Worm (Caenorhabditis elegans): ENCODE results near the gene T10H10.2.
A peak's percentile ranks its signal among the peaks of the same experiment; 100 is the strongest.

The T10H10.2 gene

ce11 chrX:2287092-2287491 lies 7.5 kb upstream of the T10H10.2 start, which contains the start of gene sav-1:
Gene sav-1 (minus strand): TSS chrX:2287192.
- TF ChIP-seq sma-9 (GFP tag; optimal IDR thresholded peaks at IDR 0.05): no peak
- no peak for TF ChIP-seq sma-9 (tag; optimal IDR thresholded peaks at IDR 0.05)
- TF ChIP-seq ceh-82 (tag; optimal IDR thresholded peaks at IDR 0.05): no peak
- TF ChIP-seq ZK546.5 (tag; optimal IDR thresholded peaks at IDR 0.05): no peak
- TF ChIP-seq snpc-4 (tag; optimal IDR thresholded peaks at IDR 0.05): no peak

DNA sequence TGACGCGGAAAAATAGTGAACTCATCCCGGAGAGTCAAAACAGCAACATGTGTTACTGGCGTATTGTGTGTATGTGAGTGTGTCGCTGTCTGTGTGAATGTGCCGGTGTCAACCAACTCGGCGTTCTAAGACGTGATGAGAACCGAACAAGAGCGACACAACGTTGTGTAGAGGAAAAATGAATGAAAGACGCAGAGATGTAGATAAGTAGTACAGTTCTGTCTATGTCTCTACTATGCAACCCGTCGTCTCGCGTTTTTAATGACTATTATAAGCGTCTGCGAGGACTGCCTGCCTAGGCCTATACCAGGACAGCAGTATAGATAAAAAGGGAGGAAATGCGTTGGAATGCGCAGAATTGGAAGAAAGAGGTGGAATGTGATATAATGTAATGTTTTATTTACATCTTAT lies 6.6 kb upstream of the T10H10.2 start:
- TF ChIP-seq peb-1 (tag; optimal IDR thresholded peaks at IDR 0.05) (no peak), ztf-4 (tag; optimal IDR thresholded peaks at IDR 0.05) (no peak), elt-1 (tag; optimal IDR thresholded peaks at IDR 0.05) (no peak), mab-5 (tag; optimal IDR thresholded peaks at IDR 0.05) (no peak), aly-2 (tag; optimal IDR thresholded peaks at IDR 0.05) (no peak), crh-2 (tag; optimal IDR thresholded peaks at IDR 0.05) (no peak), nhr-129 (tag; optimal IDR thresholded peaks at IDR 0.05) (peak; percentile 61), ztf-1 (GFP tag; conservative IDR thresholded peaks at IDR 0.05) (no peak), unc-62 (GFP tag; optimal IDR thresholded peaks at IDR 0.05) (no peak), fos-1 (tag; optimal IDR thresholded peaks at IDR 0.05) (peak; percentile 74), ZK546.5 (tag; optimal IDR thresholded peaks at IDR 0.05) (no peak), mdl-1 (tag; optimal IDR thresholded peaks at IDR 0.05) (no peak), nhr-25 (tag; optimal IDR thresholded peaks at IDR 0.05) (peak; percentile 7), skn-1 (tag; optimal IDR thresholded peaks at IDR 0.05) (no peak), ceh-16 (tag; optimal IDR thresholded peaks at IDR 0.05) (peak; percentile 5), lsy-2 (tag; optimal IDR thresholded peaks at IDR 0.05) (peak in 1 of 2 experiments; percentile 21), elt-3 (tag; optimal IDR thresholded peaks at IDR 0.05) (no peak), lin-39 (tag; optimal IDR thresholded peaks at IDR 0.05) (no peak), snpc-4 (tag; optimal IDR thresholded peaks at IDR 0.05) (no peak), sem-4 (tag; optimal IDR thresholded peaks at IDR 0.05) (peak; percentile 7), nhr-21 (tag; optimal IDR thresholded peaks at IDR 0.05) (no peak), nhr-6 (tag; optimal IDR thresholded peaks at IDR 0.05) (no peak), F13H6.1 (tag; optimal IDR thresholded peaks at IDR 0.05) (peak; percentile 50), gmeb-1 (tag; optimal IDR thresholded peaks at IDR 0.05) (peak; percentile 1), nhr-23 (tag; optimal IDR thresholded peaks at IDR 0.05) (no peak), ama-1 (optimal IDR thresholded peaks at IDR 0.05) (no peak), blmp-1 (tag; optimal IDR thresholded peaks at IDR 0.05; ENCODE audit: insufficient read depth) (no peak), ztf-11 (tag; optimal IDR thresholded peaks at IDR 0.05) (no peak)

DNA sequence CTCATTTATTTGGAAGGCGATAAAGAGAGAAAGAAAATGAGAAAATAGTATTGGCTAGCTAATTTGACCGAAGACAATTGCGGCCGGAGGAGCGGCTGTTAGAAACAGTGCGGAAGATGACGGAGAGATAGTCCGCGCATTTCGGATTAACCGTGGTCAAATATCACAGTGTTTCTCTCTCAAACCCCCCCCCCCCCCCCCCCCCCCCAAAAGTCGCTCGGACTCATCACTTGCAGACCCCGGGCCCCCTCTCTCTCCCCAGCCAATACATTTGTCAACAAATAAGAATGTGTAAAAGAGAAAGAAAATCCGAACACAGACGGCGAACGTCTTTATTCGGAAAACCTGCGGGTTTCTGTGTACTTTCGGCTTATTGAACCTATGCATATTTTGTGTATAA lies 7.3 kb downstream of the T10H10.2 start:
- TF ChIP-seq nhr-12 (tag; optimal IDR thresholded peaks at IDR 0.05) (no peak), nhr-21 (tag; optimal IDR thresholded peaks at IDR 0.05) (no peak), peb-1 (tag; optimal IDR thresholded peaks at IDR 0.05) (no peak), elt-1 (tag; optimal IDR thresholded peaks at IDR 0.05) (no peak), egl-27 (tag; optimal IDR thresholded peaks at IDR 0.05) (no peak), snpc-4 (tag; optimal IDR thresholded peaks at IDR 0.05) (no peak), aly-2 (tag; optimal IDR thresholded peaks at IDR 0.05) (no peak), crh-2 (tag; optimal IDR thresholded peaks at IDR 0.05) (no peak), skn-1 (tag; optimal IDR thresholded peaks at IDR 0.05) (no peak), alr-1 (tag; optimal IDR thresholded peaks at IDR 0.05) (no peak), mdl-1 (tag; optimal IDR thresholded peaks at IDR 0.05) (no peak), sem-4 (tag; optimal IDR thresholded peaks at IDR 0.05) (no peak), unc-39 (tag; optimal IDR thresholded peaks at IDR 0.05) (no peak), nhr-25 (tag; optimal IDR thresholded peaks at IDR 0.05) (no peak), nhr-129 (tag; optimal IDR thresholded peaks at IDR 0.05) (no peak)

ce11 chrX:2302782-2303181 lies 8.2 kb downstream of the T10H10.2 start, which contains the start of gene hum-6:
Gene hum-6 (plus strand): TSS chrX:2303082.
- TF ChIP-seq fos-1 (tag; optimal IDR thresholded peaks at IDR 0.05): no peak
- TF ChIP-seq C34F6.9 (tag; optimal IDR thresholded peaks at IDR 0.05): no peak
- TF ChIP-seq aly-2 (tag; optimal IDR thresholded peaks at IDR 0.05): no peak
- no peak for TF ChIP-seq nhr-77 (tag; optimal IDR thresholded peaks at IDR 0.05)
- TF ChIP-seq ceh-16 (tag; optimal IDR thresholded peaks at IDR 0.05): no peak
- TF ChIP-seq lin-13 (GFP tag; optimal IDR thresholded peaks at IDR 0.05): no peak
- TF ChIP-seq lin-39 (tag; optimal IDR thresholded peaks at IDR 0.05): no peak
- no peak for TF ChIP-seq nhr-10 (tag; optimal IDR thresholded peaks at IDR 0.05)
- no peak for TF ChIP-seq sma-9 (GFP tag; optimal IDR thresholded peaks at IDR 0.05)
- no peak for TF ChIP-seq sma-9 (tag; optimal IDR thresholded peaks at IDR 0.05)
- TF ChIP-seq lsy-2 (tag; optimal IDR thresholded peaks at IDR 0.05): no peak

All from whole organism, L2 larva.